Worm (Caenorhabditis elegans) whole organism, L4 larva: ENCODE measurements around the gene F55A4.7.
A peak's percentile ranks its signal among the peaks of the same experiment; 100 is the strongest.

Experiments used
- F26F4.8 ChIP-seq: fragments of 200-800 bp; sonication (Bioruptor generic); conservative IDR thresholded peaks from 2 replicates; pipeline ENCODE4 v1.3.6; 2022; ENCODE audit warnings: missing genetic modification characterization, missing compliant biosample characterization
- F37D6.2 ChIP-seq: sonication (generic microtip); optimal IDR thresholded peaks from 2 replicates; lab custom pipeline; 2016; ENCODE audit warnings: mild to moderate bottlenecking, missing genetic modification characterization, missing compliant biosample characterization
- F49E8.2 ChIP-seq: sonication (generic microtip); optimal IDR thresholded peaks from 2 replicates; lab custom pipeline; 2016; ENCODE audit warnings: missing compliant biosample characterization, mild to moderate bottlenecking, missing genetic modification characterization, borderline replicate concordance
- Y105C5A.15 ChIP-seq: fragments of 200-800 bp; sonication (Bioruptor generic); IDR thresholded peaks from 2 replicates; pipeline ENCODE4 v1.3.6; 2022; ENCODE audit warnings: missing genetic modification characterization, missing compliant biosample characterization
- Y5F2A.4 ChIP-seq: fragments of 200-800 bp; sonication (Bioruptor generic); optimal IDR thresholded peaks from 2 replicates; lab custom pipeline; 2018; ENCODE audit warnings: mild to moderate bottlenecking, missing genetic modification characterization, missing compliant biosample characterization
- ZK546.5 ChIP-seq, 2 experiments: sonication (generic microtip); optimal IDR thresholded peaks; 2 replicates each; lab custom pipeline; 2017; ENCODE audit warnings: missing biosample characterization in 2 of 2, missing genetic modification characterization in 2 of 2
- aha-1 ChIP-seq: fragments of 150-350 bp; peaks from one replicate; lab custom pipeline; 2014; ENCODE audit warnings: missing biosample characterization, missing genetic modification characterization
- ceh-20 ChIP-seq: fragments of 200-800 bp; sonication (Bioruptor generic); IDR thresholded peaks from 2 replicates; pipeline ENCODE4 v1.3.6; 2022; ENCODE audit warnings: missing genetic modification reagents, missing genetic modification characterization, missing compliant biosample characterization
- ceh-82 ChIP-seq: sonication (generic microtip); optimal IDR thresholded peaks from 2 replicates; lab custom pipeline; 2017; ENCODE audit warnings: missing biosample characterization, missing genetic modification characterization
- ces-1 ChIP-seq: fragments of 150-350 bp; sonication (generic microtip); optimal IDR thresholded peaks from 4 replicates; lab custom pipeline; 2014; ENCODE audit warnings: missing biosample characterization, missing genetic modification reagents, missing genetic modification characterization
- ctbp-1 ChIP-seq: fragments of 200-800 bp; sonication (Bioruptor generic); IDR thresholded peaks from 2 replicates; pipeline ENCODE4 v1.3.6; 2022; ENCODE audit warnings: missing genetic modification reagents, missing genetic modification characterization, missing compliant biosample characterization
- daf-12 ChIP-seq: fragments of 150-350 bp; optimal IDR thresholded peaks from 2 replicates; lab custom pipeline; 2014; ENCODE audit warnings: missing biosample characterization, missing genetic modification reagents, missing genetic modification characterization
- daf-19 ChIP-seq: fragments of 200-800 bp; sonication (Bioruptor generic); conservative IDR thresholded peaks from 2 replicates; pipeline ENCODE4 v1.3.6; 2022; ENCODE audit warnings: missing genetic modification characterization, missing compliant biosample characterization
- daf-8 ChIP-seq: fragments of 200-800 bp; sonication (Bioruptor generic); IDR thresholded peaks from 2 replicates; pipeline ENCODE4 v1.3.6; 2022; ENCODE audit warnings: missing genetic modification characterization, missing compliant biosample characterization
- dmd-6 ChIP-seq: fragments of 200-800 bp; sonication (Bioruptor generic); IDR thresholded peaks from 2 replicates; pipeline ENCODE4 v1.3.6; 2022; ENCODE audit warnings: missing genetic modification reagents, missing genetic modification characterization, missing compliant biosample characterization
- dve-1 ChIP-seq: sonication (generic microtip); optimal IDR thresholded peaks from 2 replicates; lab custom pipeline; 2017; ENCODE audit warnings: antibody characterized with exemption, mild to moderate bottlenecking, missing genetic modification characterization, missing compliant biosample characterization; ENCODE audit not compliant: insufficient read depth
- egl-43 ChIP-seq: fragments of 200-800 bp; sonication (Bioruptor generic); IDR thresholded peaks from 2 replicates; pipeline ENCODE4 v1.3.6; 2022; ENCODE audit warnings: missing genetic modification reagents, missing genetic modification characterization, missing compliant biosample characterization
- fkh-10 ChIP-seq: fragments of 150-350 bp; optimal IDR thresholded peaks from 2 replicates; lab custom pipeline; 2014; ENCODE audit warnings: missing biosample characterization, missing genetic modification reagents, missing genetic modification characterization
- hif-1 ChIP-seq, 2 experiments: sonication (generic microtip); optimal IDR thresholded peaks; 2 replicates each; lab custom pipeline; 2016 to 2017; ENCODE audit warnings: missing compliant biosample characterization in 2 of 2, missing genetic modification characterization in 2 of 2, missing genetic modification reagents in 2 of 2, missing genotype in 2 of 2, mild to moderate bottlenecking in 1 of 2
- hlh-11 ChIP-seq: fragments of 200-800 bp; sonication (Bioruptor generic); optimal IDR thresholded peaks from 2 replicates; lab custom pipeline; 2018; ENCODE audit warnings: mild to moderate bottlenecking, missing genetic modification characterization, missing compliant biosample characterization
- hlh-30 ChIP-seq: sonication (generic microtip); optimal IDR thresholded peaks from 2 replicates; lab custom pipeline; 2017; ENCODE audit warnings: antibody characterized with exemption, mild to moderate bottlenecking, missing genetic modification characterization, missing compliant biosample characterization; ENCODE audit not compliant: insufficient read depth
- hmg-1.1 ChIP-seq: fragments of 200-800 bp; sonication (Bioruptor generic); IDR thresholded peaks from 2 replicates; pipeline ENCODE4 v1.3.6; 2022; ENCODE audit warnings: missing genetic modification reagents, missing genetic modification characterization, missing compliant biosample characterization
- lim-7 ChIP-seq: fragments of 200-800 bp; sonication (Bioruptor generic); IDR thresholded peaks from 2 replicates; pipeline ENCODE4 v1.3.6; 2022; ENCODE audit warnings: missing genetic modification characterization, missing compliant biosample characterization
- lir-3 ChIP-seq: sonication (generic microtip); optimal IDR thresholded peaks from 2 replicates; lab custom pipeline; 2016; ENCODE audit warnings: mild to moderate bottlenecking, missing genetic modification characterization, missing compliant biosample characterization
- lsy-2 ChIP-seq, 2 experiments: fragments of 150-350 bp in 1 of 2; sonication (generic microtip) in 1 of 2; optimal IDR thresholded peaks; 2 replicates each; lab custom pipeline; 2014 to 2017; ENCODE audit warnings: missing biosample characterization in 2 of 2, missing genetic modification characterization in 2 of 2
- madf-9 ChIP-seq: fragments of 200-800 bp; sonication (Bioruptor generic); conservative IDR thresholded peaks from 2 replicates; pipeline ENCODE4 v1.3.6; 2022; ENCODE audit warnings: missing genetic modification reagents, missing genetic modification characterization, missing compliant biosample characterization
- mdl-1 ChIP-seq, 2 experiments: fragments of 150-350 bp in 1 of 2; sonication (generic microtip) in 1 of 2; optimal IDR thresholded peaks; 2 replicates each; lab custom pipeline; 2014 to 2017; ENCODE audit warnings: missing biosample characterization in 2 of 2, missing genetic modification characterization in 2 of 2
- mep-1 ChIP-seq: fragments of 150-350 bp; sonication (generic microtip); optimal IDR thresholded peaks from 3 replicates; lab custom pipeline; 2014; ENCODE audit warnings: missing biosample characterization, missing genetic modification characterization
- mxl-3 ChIP-seq: fragments of 200-800 bp; sonication (Bioruptor generic); optimal IDR thresholded peaks from 2 replicates; lab custom pipeline; 2018; ENCODE audit warnings: mild to moderate bottlenecking, missing genetic modification characterization, missing compliant biosample characterization
- nhr-28 ChIP-seq: fragments of 150-350 bp; optimal IDR thresholded peaks from 2 replicates; lab custom pipeline; 2014; ENCODE audit warnings: missing biosample characterization, missing genetic modification characterization
- nhr-42 ChIP-seq: fragments of 200-800 bp; sonication (Bioruptor generic); IDR thresholded peaks from 2 replicates; pipeline ENCODE4 v1.3.6; 2022; ENCODE audit warnings: missing genetic modification characterization, missing compliant biosample characterization
- nhr-77 ChIP-seq: fragments of 150-350 bp; optimal IDR thresholded peaks from 2 replicates; lab custom pipeline; 2014; ENCODE audit warnings: missing biosample characterization, missing genetic modification characterization
- php-3 ChIP-seq: fragments of 200-800 bp; sonication (Bioruptor generic); IDR thresholded peaks from 2 replicates; pipeline ENCODE4 v1.3.6; 2022; ENCODE audit warnings: missing genetic modification reagents, missing genetic modification characterization, missing compliant biosample characterization
- rbr-2 ChIP-seq: sonication (generic microtip); optimal IDR thresholded peaks from 2 replicates; lab custom pipeline; 2016; ENCODE audit warnings: missing genotype, missing genetic modification characterization, missing compliant biosample characterization
- saeg-2 ChIP-seq: fragments of 200-800 bp; sonication (Bioruptor generic); IDR thresholded peaks from 2 replicates; pipeline ENCODE4 v1.3.6; 2022; ENCODE audit warnings: missing genetic modification reagents, missing genetic modification characterization, missing compliant biosample characterization
- set-16 ChIP-seq: fragments of 200-800 bp; sonication (Bioruptor generic); IDR thresholded peaks from 2 replicates; pipeline ENCODE4 v1.3.6; 2022; ENCODE audit warnings: missing genetic modification reagents, missing genetic modification characterization, missing compliant biosample characterization
- skn-1 ChIP-seq: fragments of 150-350 bp; optimal IDR thresholded peaks from 2 replicates; lab custom pipeline; 2014; ENCODE audit warnings: missing biosample characterization, missing genetic modification characterization
- snpc-1.2 ChIP-seq: fragments of 200-800 bp; sonication (Bioruptor generic); IDR thresholded peaks from 2 replicates; pipeline ENCODE4 v1.3.6; 2022; ENCODE audit warnings: missing genetic modification reagents, missing genetic modification characterization, missing compliant biosample characterization
- unc-62 ChIP-seq, 3 experiments: fragments of 150-350 bp in 1 of 3; sonication (generic microtip); optimal IDR thresholded peaks in 2 of 3; peaks in 1 of 3; 1 replicate in 1 of 3; 2 replicates in 2 of 3; lab custom pipeline; 2014 to 2017; ENCODE audit warnings: missing biosample characterization in 3 of 3, missing genetic modification characterization in 3 of 3, missing genetic modification reagents in 3 of 3, missing genotype in 1 of 3
- zfp-2 ChIP-seq: sonication (generic microtip); optimal IDR thresholded peaks from 2 replicates; lab custom pipeline; 2016; ENCODE audit warnings: mild to moderate bottlenecking, missing genetic modification characterization, missing compliant biosample characterization
- zip-2 ChIP-seq: fragments of 150-350 bp; optimal IDR thresholded peaks from 2 replicates; lab custom pipeline; 2014; ENCODE audit warnings: missing biosample characterization, missing genetic modification characterization
- ztf-11 ChIP-seq: fragments of 150-350 bp; optimal IDR thresholded peaks from 2 replicates; lab custom pipeline; 2014; ENCODE audit warnings: missing biosample characterization, missing genetic modification characterization

F55A4.7 gene

ce11 chrX:1021835-1022311 is 16.4 kb downstream of the F55A4.7 start (continued):
- TF ChIP-seq unc-62 (GFP tag; optimal IDR thresholded peaks at IDR 0.05 in 1 of 2; lab: Kevin White, UChicago) (peak in 1 of 2 experiments; percentile 37), unc-62 (tag; optimal IDR thresholded peaks at IDR 0.05; lab: Kevin White, UChicago) (no peak), dve-1 (tag; lab: Kevin White, UChicago) (no peak), F37D6.2 (tag; lab: Kevin White, UChicago) (peak; percentile 24), daf-19 (GFP tag; lab: Robert Waterston, UW) (no peak), aha-1 (tag; lab: Kevin White, UChicago) (peak; percentile 93)
- TF ChIP-seq, all 104 proteins: peak for 11

DNA sequence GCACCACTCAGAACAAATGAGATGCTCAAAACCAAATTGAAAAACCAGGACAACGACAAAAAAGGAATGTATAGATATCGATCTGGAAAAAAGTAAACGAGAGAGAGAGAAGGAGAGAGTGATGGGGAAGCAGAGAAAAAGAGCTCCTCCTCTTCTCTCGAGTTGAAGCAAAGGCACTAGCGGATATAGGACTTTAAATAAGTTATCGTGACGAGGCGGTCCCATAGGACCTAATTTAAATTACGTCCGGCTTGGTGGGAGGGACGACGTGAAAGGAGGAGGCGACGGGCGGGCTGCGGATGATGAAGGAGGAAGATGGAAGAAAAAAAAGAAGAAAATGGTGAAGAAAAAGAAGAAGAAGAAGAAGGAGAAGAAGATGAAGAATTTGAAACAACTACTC is 19.7 kb downstream of the F55A4.7 start:
- TF ChIP-seq ztf-11 (tag; lab: Kevin White, UChicago), result no peak
- peak; percentile 19 for TF ChIP-seq hlh-30 (tag; lab: Kevin White, UChicago)
- TF ChIP-seq ctbp-1 (GFP tag; lab: Robert Waterston, UW), result peak; percentile 67; the same call in 1 of the 2 replicates
- peak; percentile 61 for TF ChIP-seq ces-1
- no peak for TF ChIP-seq lir-3 (tag; lab: Kevin White, UChicago)
- TF ChIP-seq mdl-1 (tag; optimal IDR thresholded peaks at IDR 0.05; lab: Kevin White, UChicago), result peak in 1 of 2 experiments; percentile 9
- TF ChIP-seq rbr-2 (tag; lab: Kevin White, UChicago), result peak; percentile 51
- peak; percentile 44 for TF ChIP-seq mep-1 (tag; lab: Kevin White, UChicago)
- TF ChIP-seq set-16 (GFP tag; lab: Robert Waterston, UW), result peak; percentile 54; the same call in 1 of the 2 replicates
- TF ChIP-seq hlh-11 (tag; lab: Kevin White, UChicago), result peak; percentile 2
- TF ChIP-seq daf-12 (tag; lab: Kevin White, UChicago), result no peak
- peak in 1 of 2 experiments; percentile 6 for TF ChIP-seq lsy-2 (tag; optimal IDR thresholded peaks at IDR 0.05; lab: Kevin White, UChicago)
- TF ChIP-seq aha-1 (tag; lab: Kevin White, UChicago), result peak; percentile 75

- TF ChIP-seq daf-8 (no peak), nhr-42 (GFP tag; lab: Robert Waterston, UW) (no peak), F49E8.2 (tag; lab: Kevin White, UChicago) (no peak), ZK546.5 (tag; optimal IDR thresholded peaks at IDR 0.05; lab: Kevin White, UChicago) (no peak), nhr-77 (no peak), hif-1 (tag; optimal IDR thresholded peaks at IDR 0.05; lab: Kevin White, UChicago) (no peak), snpc-1.2 (GFP tag; lab: Robert Waterston, UW) (no peak), dmd-6 (GFP tag; lab: Robert Waterston, UW) (no peak), php-3 (GFP tag; lab: Robert Waterston, UW) (no peak), zip-2 (tag; lab: Kevin White, UChicago) (no peak), ctbp-1 (GFP tag; lab: Robert Waterston, UW) (no peak), lsy-2 (tag; optimal IDR thresholded peaks at IDR 0.05; lab: Kevin White, UChicago) (no peak), ceh-20 (GFP tag; lab: Robert Waterston, UW) (no peak), mxl-3 (GFP tag; lab: Kevin White, UChicago) (no peak), madf-9 (no peak), daf-12 (tag; lab: Kevin White, UChicago) (no peak), saeg-2 (no peak), nhr-28 (tag; lab: Kevin White, UChicago) (no peak)
Observed at ce11 chrX:1017456-1017855, 20.8 kb downstream of the F55A4.7 start, which contains the start of the genes F55A4.13 and nlf-1. Gene F55A4.13 (minus strand): TSS chrX:1017556. Gene nlf-1 (minus strand): TSS chrX:1017567.

DNA sequence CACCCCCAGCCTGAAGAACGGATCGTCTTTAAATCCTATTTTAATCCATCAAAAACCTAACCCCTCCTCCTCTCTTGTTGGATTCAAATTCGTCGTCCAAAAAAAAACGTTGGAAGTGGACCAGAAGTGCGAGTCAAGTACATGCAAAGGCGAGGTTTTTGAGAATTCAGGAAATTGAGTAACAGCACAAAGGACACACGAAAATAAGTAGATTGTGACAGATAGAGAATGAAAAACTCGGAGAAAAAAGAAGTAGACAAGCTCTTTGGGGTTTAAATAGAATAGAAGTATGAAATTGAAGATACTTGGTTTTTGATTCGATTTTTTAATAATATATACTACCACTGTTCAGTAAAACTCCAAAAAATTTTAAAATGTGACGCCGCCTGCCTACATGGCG is 23.5 kb downstream of the F55A4.7 start:
- TF ChIP-seq ctbp-1 (GFP tag; lab: Robert Waterston, UW) (peak; percentile 41; the same call in 1 of the 2 replicates), zfp-2 (tag; lab: Kevin White, UChicago) (no peak), saeg-2 (no peak), daf-8 (no peak), fkh-10 (GFP tag; lab: Kevin White, UChicago) (peak; percentile 89), F26F4.8 (GFP tag; lab: Robert Waterston, UW) (no peak), F49E8.2 (tag; lab: Kevin White, UChicago) (no peak), Y5F2A.4 (GFP tag; lab: Kevin White, UChicago) (no peak), ZK546.5 (tag; optimal IDR thresholded peaks at IDR 0.05; lab: Kevin White, UChicago) (no peak), lir-3 (tag; lab: Kevin White, UChicago) (no peak), mdl-1 (tag; optimal IDR thresholded peaks at IDR 0.05; lab: Kevin White, UChicago) (no peak), hmg-1.1 (GFP tag; lab: Robert Waterston, UW) (no peak), dmd-6 (GFP tag; lab: Robert Waterston, UW) (no peak), ces-1 (peak; percentile 36), Y105C5A.15 (GFP tag; lab: Robert Waterston, UW) (no peak), lim-7 (no peak), egl-43 (no peak), mep-1 (tag; lab: Kevin White, UChicago) (no peak), mxl-3 (GFP tag; lab: Kevin White, UChicago) (no peak), ceh-82 (tag; lab: Kevin White, UChicago) (no peak), hlh-30 (tag; lab: Kevin White, UChicago) (no peak), skn-1 (tag; lab: Kevin White, UChicago) (no peak), aha-1 (tag; lab: Kevin White, UChicago) (no peak)
